Worm (Caenorhabditis elegans) whole organism, early embryonic: ENCODE measurements around the gene W06G6.11.

Source experiments
- B0310.2 ChIP-seq: sonication (generic microtip); optimal IDR thresholded peaks from 2 replicates; lab custom pipeline; 2016; ENCODE audit warnings: mild to moderate bottlenecking, missing genetic modification characterization, missing compliant biosample characterization
- ama-1 ChIP-seq: fragments of 150-350 bp; optimal IDR thresholded peaks from 2 replicates; lab custom pipeline; 2014
- ceh-13 ChIP-seq: fragments of 200-800 bp; sonication (Bioruptor generic); optimal IDR thresholded peaks from 2 replicates; lab custom pipeline; 2018; ENCODE audit warnings: mild to moderate bottlenecking, missing genetic modification characterization, missing compliant biosample characterization
- flt-1 ChIP-seq: fragments of 200-800 bp; sonication (Bioruptor generic); IDR thresholded peaks from 2 replicates; pipeline ENCODE4 v1.3.6; 2022; ENCODE audit warnings: missing genetic modification characterization, missing compliant biosample characterization

- TF ChIP-seq ama-1 (lab: Kevin White, UChicago) (no peak), flt-1 (GFP tag; lab: Robert Waterston, UW) (no peak), B0310.2 (tag; lab: Kevin White, UChicago) (no peak), ceh-13 (no peak)
These were observed 10.9 kb downstream of the W06G6.11 start, which contains the start of gene srw-76 for ce11 chrV:16638204-16638603.
